Worm (Caenorhabditis elegans): ENCODE measurements around the gene pkg-2.

- TF ChIP-seq nhr-76 (tag; optimal IDR thresholded peaks at IDR 0.05) = no peak
- no peak for TF ChIP-seq nfya-1 (tag; optimal IDR thresholded peaks at IDR 0.05; ENCODE audit: insufficient read depth)
- TF ChIP-seq egl-27 (tag; optimal IDR thresholded peaks at IDR 0.05) = no peak
- no peak for TF ChIP-seq pqm-1 (tag; optimal IDR thresholded peaks at IDR 0.05)
- TF ChIP-seq skn-1 (tag; optimal IDR thresholded peaks at IDR 0.05) = no peak
- no peak for TF ChIP-seq R02D3.7 (tag; optimal IDR thresholded peaks at IDR 0.05)
- no peak for TF ChIP-seq nhr-12 (tag; optimal IDR thresholded peaks at IDR 0.05)
- no peak for TF ChIP-seq fos-1 (tag; optimal IDR thresholded peaks at IDR 0.05)
- TF ChIP-seq snpc-4 (tag; optimal IDR thresholded peaks at IDR 0.05) = no peak
- no peak for TF ChIP-seq sea-2 (GFP tag; optimal IDR thresholded peaks at IDR 0.05)
- TF ChIP-seq nhr-77 (tag; optimal IDR thresholded peaks at IDR 0.05) = no peak
- no peak for TF ChIP-seq nhr-11 (tag; optimal IDR thresholded peaks at IDR 0.05)
- TF ChIP-seq ztf-4 (tag; optimal IDR thresholded peaks at IDR 0.05) = no peak
Observed at ce11 chrIV:8476880-8477279, 43.8 kb upstream of the pkg-2 start, which contains the start of gene spp-10.
